Worm (Caenorhabditis elegans): ENCODE data around the gene srsx-25.
A peak's percentile ranks its signal among the peaks of the same experiment; 100 is the strongest.

The srsx-25 gene

ce11 chrIV:13370235-13370739 lies 5.3 kb downstream of the srsx-25 start, which contains the start of the genes rla-2, popl-7 and Y62E10A.24:
rla-2 (minus strand) TSS chrIV:13370285.
popl-7 (plus strand) TSS chrIV:13370689.
Y62E10A.24 (plus strand) TSS chrIV:13370710.
- TF ChIP-seq unc-55 (GFP tag; optimal IDR thresholded peaks at IDR 0.05) (peak; percentile 55), C34F6.9 (tag; optimal IDR thresholded peaks at IDR 0.05) (peak; percentile 40), nhr-129 (tag; optimal IDR thresholded peaks at IDR 0.05) (peak; percentile 61), lsy-2 (tag; optimal IDR thresholded peaks at IDR 0.05) (peak in 1 of 2 experiments; percentile 80), nhr-237 (tag; optimal IDR thresholded peaks at IDR 0.05) (no peak)

- TF ChIP-seq lsy-2 (tag; optimal IDR thresholded peaks at IDR 0.05) (no peak), sma-3 (GFP tag; optimal IDR thresholded peaks at IDR 0.05) (no peak), lin-13 (GFP tag; optimal IDR thresholded peaks at IDR 0.05) (no peak), zag-1 (tag; optimal IDR thresholded peaks at IDR 0.05) (no peak), blmp-1 (tag; optimal IDR thresholded peaks at IDR 0.05; ENCODE audit: insufficient read depth) (no peak), unc-55 (GFP tag; optimal IDR thresholded peaks at IDR 0.05) (no peak), R02D3.7 (tag; optimal IDR thresholded peaks at IDR 0.05) (no peak), ceh-16 (tag; optimal IDR thresholded peaks at IDR 0.05) (no peak), skn-1 (tag; optimal IDR thresholded peaks at IDR 0.05) (no peak), mdl-1 (tag; optimal IDR thresholded peaks at IDR 0.05) (no peak), F13H6.1 (tag; optimal IDR thresholded peaks at IDR 0.05) (no peak), nhr-12 (tag; optimal IDR thresholded peaks at IDR 0.05) (no peak), lin-11 (tag; optimal IDR thresholded peaks at IDR 0.05) (no peak)
Observed at ce11 chrIV:13371699-13372098, 6.7 kb downstream of the srsx-25 start, which contains the start of gene Y62E10A.6. Y62E10A.6 (plus strand) TSS chrIV:13371999.

ce11 chrIV:13374918-13375317 lies 9.9 kb downstream of the srsx-25 start:
- TF ChIP-seq sma-3 (GFP tag; optimal IDR thresholded peaks at IDR 0.05) = no peak
- no peak for TF ChIP-seq nhr-23 (tag; optimal IDR thresholded peaks at IDR 0.05)
- no peak for TF ChIP-seq blmp-1 (tag; optimal IDR thresholded peaks at IDR 0.05; ENCODE audit: insufficient read depth)
- no peak for TF ChIP-seq elt-3 (tag; optimal IDR thresholded peaks at IDR 0.05)
- no peak for TF ChIP-seq peb-1 (tag; optimal IDR thresholded peaks at IDR 0.05)
- TF ChIP-seq elt-1 (tag; optimal IDR thresholded peaks at IDR 0.05) = no peak
- TF ChIP-seq crh-2 (tag; optimal IDR thresholded peaks at IDR 0.05) = no peak
- TF ChIP-seq Y55F3AM.14 (GFP tag; optimal IDR thresholded peaks at IDR 0.05) = no peak
- TF ChIP-seq mdl-1 (tag; optimal IDR thresholded peaks at IDR 0.05) = no peak
- no peak for TF ChIP-seq skn-1 (tag; optimal IDR thresholded peaks at IDR 0.05)
- TF ChIP-seq ama-1 (optimal IDR thresholded peaks at IDR 0.05) = no peak
- no peak for TF ChIP-seq ztf-4 (tag; optimal IDR thresholded peaks at IDR 0.05)
- no peak for TF ChIP-seq snpc-4 (tag; optimal IDR thresholded peaks at IDR 0.05)
- TF ChIP-seq ceh-16 (tag; optimal IDR thresholded peaks at IDR 0.05) = no peak
- TF ChIP-seq alr-1 (tag; optimal IDR thresholded peaks at IDR 0.05) = no peak
- TF ChIP-seq sem-4 (tag; optimal IDR thresholded peaks at IDR 0.05) = no peak
- TF ChIP-seq nhr-12 (tag; optimal IDR thresholded peaks at IDR 0.05) = no peak
- TF ChIP-seq unc-62 (GFP tag; optimal IDR thresholded peaks at IDR 0.05) = no peak

ce11 chrIV:13377716-13378115 lies 12.7 kb downstream of the srsx-25 start, which contains the start of gene mau-8:
mau-8 (plus strand) TSS chrIV:13378016.
- TF ChIP-seq sem-4 (tag; optimal IDR thresholded peaks at IDR 0.05) (no peak), nhr-25 (tag; optimal IDR thresholded peaks at IDR 0.05) (no peak), mbf-1 (tag; optimal IDR thresholded peaks at IDR 0.05) (no peak), C34F6.9 (tag; optimal IDR thresholded peaks at IDR 0.05) (no peak), lsy-2 (tag; optimal IDR thresholded peaks at IDR 0.05) (no peak), elt-3 (tag; optimal IDR thresholded peaks at IDR 0.05) (no peak), lin-13 (GFP tag; optimal IDR thresholded peaks at IDR 0.05) (no peak), mdl-1 (tag; optimal IDR thresholded peaks at IDR 0.05) (no peak), dmd-4 (tag; optimal IDR thresholded peaks at IDR 0.05) (no peak), elt-1 (tag; optimal IDR thresholded peaks at IDR 0.05) (no peak), crh-2 (tag; optimal IDR thresholded peaks at IDR 0.05) (no peak), ztf-4 (tag; optimal IDR thresholded peaks at IDR 0.05) (no peak)

- TF ChIP-seq lin-39 (tag; optimal IDR thresholded peaks at IDR 0.05) (no peak), sem-4 (tag; optimal IDR thresholded peaks at IDR 0.05) (no peak), sma-3 (GFP tag; optimal IDR thresholded peaks at IDR 0.05) (no peak), ama-1 (optimal IDR thresholded peaks at IDR 0.05) (no peak), skn-1 (tag; optimal IDR thresholded peaks at IDR 0.05) (no peak), ceh-82 (tag; optimal IDR thresholded peaks at IDR 0.05) (no peak), unc-39 (tag; optimal IDR thresholded peaks at IDR 0.05) (no peak), F13H6.1 (tag; optimal IDR thresholded peaks at IDR 0.05) (no peak)
Observed at ce11 chrIV:13380506-13380905, 15.5 kb downstream of the srsx-25 start.

Measured in whole organism, L2 larva.